Worm (Caenorhabditis elegans): ENCODE measurements around the gene pkc-3.

DNA sequence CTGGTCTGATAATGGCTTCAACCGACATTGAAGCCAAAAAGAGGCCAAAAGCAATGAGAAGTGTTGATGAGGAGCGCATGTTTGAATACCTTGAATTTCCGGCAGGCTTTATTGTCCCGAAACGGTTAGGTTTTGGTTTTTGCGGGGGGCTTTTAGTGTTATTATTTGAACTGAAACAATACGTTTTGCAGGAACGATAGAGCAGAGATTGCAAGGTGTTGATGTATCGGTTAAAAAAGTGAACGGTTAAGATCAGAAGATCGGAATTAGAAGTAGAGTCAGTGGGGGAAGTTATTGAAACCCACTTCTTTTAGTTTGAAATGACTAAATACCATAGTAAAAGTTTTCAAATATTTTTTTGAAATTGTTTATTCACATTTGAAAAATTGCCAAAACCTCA, 27.7 kb downstream of the pkc-3 start, which contains the start of gene clec-141:
- TF ChIP-seq nhr-28 (tag; optimal IDR thresholded peaks at IDR 0.05) (no peak), lin-13 (tag; optimal IDR thresholded peaks at IDR 0.05) (no peak)
